Worm (Caenorhabditis elegans) whole organism, early embryonic: ENCODE results near the gene Y56A3A.16.

Experiments
- B0310.2 ChIP-seq: sonication (generic microtip); optimal IDR thresholded peaks from 2 replicates; lab custom pipeline; 2016; ENCODE audit warnings: mild to moderate bottlenecking, missing genetic modification characterization, missing compliant biosample characterization
- aly-1 ChIP-seq: sonication (generic microtip); optimal IDR thresholded peaks from 2 replicates; lab custom pipeline; 2016; ENCODE audit warnings: missing genetic modification characterization, missing compliant biosample characterization
- ama-1 ChIP-seq: fragments of 150-350 bp; optimal IDR thresholded peaks from 2 replicates; lab custom pipeline; 2014
- flt-1 ChIP-seq: fragments of 200-800 bp; sonication (Bioruptor generic); IDR thresholded peaks from 2 replicates; pipeline ENCODE4 v1.3.6; 2022; ENCODE audit warnings: missing genetic modification characterization, missing compliant biosample characterization
- hnd-1 ChIP-seq: sonication (generic microtip); optimal IDR thresholded peaks from 2 replicates; lab custom pipeline; 2016; ENCODE audit warnings: missing genetic modification characterization, missing compliant biosample characterization
- scrt-1 ChIP-seq: fragments of 200-800 bp; sonication (Bioruptor generic); IDR thresholded peaks from 2 replicates; pipeline ENCODE4 v1.3.6; 2022; ENCODE audit warnings: missing genetic modification characterization, missing compliant biosample characterization
- sea-1 ChIP-seq: fragments of 200-800 bp; sonication (Bioruptor generic); conservative IDR thresholded peaks from 2 replicates; pipeline ENCODE4 v1.3.6; 2022; ENCODE audit warnings: missing genetic modification characterization, missing compliant biosample characterization
- tbx-37 ChIP-seq: fragments of 200-800 bp; sonication (Bioruptor generic); conservative IDR thresholded peaks from 2 replicates; pipeline ENCODE4 v1.3.6; 2022; ENCODE audit warnings: missing genetic modification reagents, missing genetic modification characterization, missing compliant biosample characterization

ce11 chrIII:11954150-11954549, 40.0 kb upstream of the Y56A3A.16 start:
- TF ChIP-seq ama-1 (lab: Kevin White, UChicago), result no peak
- no peak for TF ChIP-seq scrt-1 (GFP tag; lab: Robert Waterston, UW)
- no peak for TF ChIP-seq flt-1 (GFP tag; lab: Robert Waterston, UW)
- no peak for TF ChIP-seq hnd-1 (tag; lab: Kevin White, UChicago)
- TF ChIP-seq sea-1 (GFP tag; lab: Robert Waterston, UW), result no peak
- TF ChIP-seq tbx-37 (GFP tag; lab: Robert Waterston, UW), result no peak
- TF ChIP-seq aly-1, result no peak
- TF ChIP-seq B0310.2 (tag; lab: Kevin White, UChicago), result no peak
